Worm (Caenorhabditis elegans): ENCODE data around the gene F38B6.4.

Gene F38B6.4

ce11 chrX:6638985-6639573, 35.6 kb upstream of the F38B6.4 start:
- no peak for TF ChIP-seq mep-1 (tag; optimal IDR thresholded peaks at IDR 0.05)
- TF ChIP-seq ces-1 (GFP tag; optimal IDR thresholded peaks at IDR 0.05), result no peak
- TF ChIP-seq ham-2 (GFP tag; optimal IDR thresholded peaks at IDR 0.05), result no peak
- TF ChIP-seq hlh-1 (tag; optimal IDR thresholded peaks at IDR 0.05), result no peak
- no peak for TF ChIP-seq zip-8 (tag; optimal IDR thresholded peaks at IDR 0.05)
- no peak for TF ChIP-seq nhr-12 (tag; optimal IDR thresholded peaks at IDR 0.05)
- no peak for TF ChIP-seq ceh-83 (GFP tag; optimal IDR thresholded peaks at IDR 0.05)
- TF ChIP-seq lin-13 (tag; optimal IDR thresholded peaks at IDR 0.05), result no peak
- TF ChIP-seq nhr-2 (tag; optimal IDR thresholded peaks at IDR 0.05), result no peak
- no peak for TF ChIP-seq nhr-237 (tag; optimal IDR thresholded peaks at IDR 0.05)
- no peak for TF ChIP-seq unc-39 (tag; optimal IDR thresholded peaks at IDR 0.05)
- no peak for TF ChIP-seq unc-120 (tag; optimal IDR thresholded peaks at IDR 0.05; ENCODE audit: poor library complexity, severe bottlenecking)
- TF ChIP-seq tbx-8 (GFP tag; optimal IDR thresholded peaks at IDR 0.05), result no peak
- TF ChIP-seq lsy-2 (tag; optimal IDR thresholded peaks at IDR 0.05), result no peak
- no peak for TF ChIP-seq unc-62 (GFP tag; optimal IDR thresholded peaks at IDR 0.05)

- no peak for TF ChIP-seq flh-1 (GFP tag; optimal IDR thresholded peaks at IDR 0.05)
- TF ChIP-seq lin-13 (tag; optimal IDR thresholded peaks at IDR 0.05), result no peak
- no peak for TF ChIP-seq lsy-2 (tag; optimal IDR thresholded peaks at IDR 0.05)
- no peak for TF ChIP-seq ham-2 (GFP tag; optimal IDR thresholded peaks at IDR 0.05)
- TF ChIP-seq tbx-8 (GFP tag; optimal IDR thresholded peaks at IDR 0.05), result no peak
- TF ChIP-seq snpc-4 (tag; optimal IDR thresholded peaks at IDR 0.05), result no peak
- no peak for TF ChIP-seq nhr-2 (tag; optimal IDR thresholded peaks at IDR 0.05)
Observed at ce11 chrX:6640570-6641199, 34.0 kb upstream of the F38B6.4 start, which contains the start of gene nhr-120. Gene nhr-120, minus strand, starts transcription at chrX:6640620.

- TF ChIP-seq ceh-43 (GFP tag; optimal IDR thresholded peaks at IDR 0.05) (no peak), lin-13 (tag; optimal IDR thresholded peaks at IDR 0.05) (no peak), ham-2 (GFP tag; optimal IDR thresholded peaks at IDR 0.05) (no peak), unc-120 (tag; optimal IDR thresholded peaks at IDR 0.05; ENCODE audit: poor library complexity, severe bottlenecking) (no peak), M03D4.4 (tag; optimal IDR thresholded peaks at IDR 0.05) (no peak)
Observed at ce11 chrX:6641509-6641908, 33.2 kb upstream of the F38B6.4 start.

DNA sequence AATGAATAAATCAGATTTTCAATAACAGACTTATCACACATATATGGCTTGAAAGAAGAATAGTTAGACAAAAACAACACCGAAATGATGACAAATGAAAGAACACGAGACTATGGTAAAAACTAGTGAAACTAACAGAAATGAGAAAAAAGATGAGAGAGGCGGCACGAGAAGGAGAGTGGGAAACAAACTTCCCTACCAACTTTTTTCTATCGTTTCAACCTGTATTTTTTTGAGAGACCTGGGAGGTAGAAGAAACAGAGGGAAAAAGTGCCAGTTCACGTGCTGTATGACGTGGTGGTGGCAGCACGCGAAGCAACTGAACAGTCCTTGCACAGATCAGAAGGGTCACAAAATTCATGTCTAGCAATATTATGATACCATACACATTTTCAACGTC, 31.9 kb upstream of the F38B6.4 start:
- TF ChIP-seq nhr-28 (tag; optimal IDR thresholded peaks at IDR 0.05) (no peak), mab-5 (tag; optimal IDR thresholded peaks at IDR 0.05) (no peak), M03D4.4 (tag; optimal IDR thresholded peaks at IDR 0.05) (no peak), sem-2 (GFP tag; optimal IDR thresholded peaks at IDR 0.05) (no peak), tbx-8 (GFP tag; optimal IDR thresholded peaks at IDR 0.05) (no peak), flh-1 (GFP tag; optimal IDR thresholded peaks at IDR 0.05) (no peak), ceh-39 (tag; optimal IDR thresholded peaks at IDR 0.05) (no peak), lsy-2 (tag; optimal IDR thresholded peaks at IDR 0.05) (no peak), sptf-1 (tag; optimal IDR thresholded peaks at IDR 0.05) (no peak), bed-3 (GFP tag; optimal IDR thresholded peaks at IDR 0.05) (no peak), nhr-237 (tag; optimal IDR thresholded peaks at IDR 0.05) (no peak), unc-120 (tag; optimal IDR thresholded peaks at IDR 0.05; ENCODE audit: poor library complexity, severe bottlenecking) (no peak), nhr-12 (tag; optimal IDR thresholded peaks at IDR 0.05) (no peak), nhr-76 (tag; optimal IDR thresholded peaks at IDR 0.05) (no peak), mls-2 (tag; optimal IDR thresholded peaks at IDR 0.05) (no peak), mep-1 (tag; optimal IDR thresholded peaks at IDR 0.05) (no peak)

ce11 chrX:6644971-6645704, 29.5 kb upstream of the F38B6.4 start, which contains the start of gene C56E10.3:
Gene C56E10.3, plus strand, starts transcription at chrX:6645654.
- TF ChIP-seq blmp-1 (tag; optimal IDR thresholded peaks at IDR 0.05) (no peak), unc-120 (tag; optimal IDR thresholded peaks at IDR 0.05; ENCODE audit: poor library complexity, severe bottlenecking) (no peak), lin-13 (tag; optimal IDR thresholded peaks at IDR 0.05) (no peak), ceh-83 (GFP tag; optimal IDR thresholded peaks at IDR 0.05) (no peak), sem-2 (GFP tag; optimal IDR thresholded peaks at IDR 0.05) (no peak), nhr-12 (tag; optimal IDR thresholded peaks at IDR 0.05) (no peak), ces-1 (GFP tag; optimal IDR thresholded peaks at IDR 0.05) (no peak), drap-1 (GFP tag; optimal IDR thresholded peaks at IDR 0.05) (no peak), elt-1 (tag; optimal IDR thresholded peaks at IDR 0.05; ENCODE audit: borderline replicate concordance, insufficient read depth) (no peak), nhr-237 (tag; optimal IDR thresholded peaks at IDR 0.05) (no peak), lin-32 (GFP tag; optimal IDR thresholded peaks at IDR 0.05) (no peak), mls-2 (tag; optimal IDR thresholded peaks at IDR 0.05) (no peak), bed-3 (GFP tag; optimal IDR thresholded peaks at IDR 0.05) (no peak), ceh-43 (GFP tag; optimal IDR thresholded peaks at IDR 0.05) (no peak), mep-1 (tag; optimal IDR thresholded peaks at IDR 0.05) (no peak)
